Worm (Caenorhabditis elegans) whole organism, L1 larva: ENCODE measurements around the gene ugt-50.

Experiments used
- C04F5.9 ChIP-seq: sonication (generic microtip); optimal IDR thresholded peaks from 2 replicates; lab custom pipeline; 2016; ENCODE audit warnings: missing genetic modification characterization, missing compliant biosample characterization
- C16A3.4 ChIP-seq: fragments of 150-350 bp; optimal IDR thresholded peaks from 2 replicates; lab custom pipeline; 2014; ENCODE audit warnings: missing biosample characterization, missing genetic modification characterization
- F16B12.6 ChIP-seq: fragments of 150-350 bp; optimal IDR thresholded peaks from 2 replicates; lab custom pipeline; 2014; ENCODE audit warnings: missing biosample characterization, missing genetic modification characterization
- alr-1 ChIP-seq: fragments of 200-800 bp; sonication (Bioruptor generic); optimal IDR thresholded peaks from 2 replicates; lab custom pipeline; 2018; ENCODE audit warnings: borderline replicate concordance, mild to moderate bottlenecking, missing genetic modification characterization, missing compliant biosample characterization
- aly-2 ChIP-seq: fragments of 150-350 bp; optimal IDR thresholded peaks from 2 replicates; lab custom pipeline; 2014; ENCODE audit warnings: missing biosample characterization, missing genetic modification characterization
- ama-1 ChIP-seq: fragments of 150-350 bp; optimal IDR thresholded peaks from 2 replicates; lab custom pipeline; 2014
- blmp-1 ChIP-seq: fragments of 150-350 bp; optimal IDR thresholded peaks from 2 replicates; lab custom pipeline; 2014; ENCODE audit warnings: missing biosample characterization, missing genetic modification characterization
- ceh-8 ChIP-seq: fragments of 200-800 bp; sonication (Bioruptor generic); optimal IDR thresholded peaks from 2 replicates; lab custom pipeline; 2018; ENCODE audit warnings: mild to moderate bottlenecking, missing genetic modification characterization, moderate library complexity, missing compliant biosample characterization
- ceh-82 ChIP-seq, 3 experiments: fragments of 150-350 bp in 1 of 3; sonication (generic microtip) in 2 of 3; optimal IDR thresholded peaks; 2 replicates each; lab custom pipeline; 2014 to 2017; ENCODE audit warnings: missing biosample characterization in 3 of 3, missing genetic modification characterization in 3 of 3
- ces-1 ChIP-seq: fragments of 150-350 bp; optimal IDR thresholded peaks from 2 replicates; lab custom pipeline; 2014; ENCODE audit warnings: missing biosample characterization, missing genetic modification reagents, missing genetic modification characterization
- dsc-1 ChIP-seq: sonication (generic microtip); optimal IDR thresholded peaks from 2 replicates; lab custom pipeline; 2016; ENCODE audit warnings: mild to moderate bottlenecking, missing genetic modification characterization, missing compliant biosample characterization
- efl-3 ChIP-seq: fragments of 200-800 bp; sonication (Bioruptor generic); optimal IDR thresholded peaks from 2 replicates; lab custom pipeline; 2018; ENCODE audit warnings: mild to moderate bottlenecking, missing genetic modification characterization, missing compliant biosample characterization
- egl-27 ChIP-seq, 2 experiments: fragments of 150-350 bp in 1 of 2; sonication (generic microtip); optimal IDR thresholded peaks; 3 replicates each; lab custom pipeline; 2017 to 2018; ENCODE audit warnings: missing biosample characterization in 2 of 2, missing genetic modification characterization in 2 of 2, missing genetic modification reagents in 2 of 2
- elt-2 ChIP-seq: sonication (generic microtip); optimal IDR thresholded peaks from 2 replicates; lab custom pipeline; 2016; ENCODE audit warnings: missing genetic modification characterization, mild to moderate bottlenecking, inconsistent platforms, missing compliant biosample characterization, missing genetic modification reagents
- elt-3 ChIP-seq, 6 experiments: fragments of 150-350 bp in 1 of 6; sonication (generic microtip); optimal IDR thresholded peaks; 2 replicates each; lab custom pipeline; 2017 to 2018; ENCODE audit warnings: missing biosample characterization in 6 of 6, missing genetic modification characterization in 6 of 6, inconsistent platforms in 1 of 6
- fkh-10 ChIP-seq: sonication (generic microtip); optimal IDR thresholded peaks from 2 replicates; lab custom pipeline; 2017; ENCODE audit warnings: missing biosample characterization, missing genetic modification reagents, missing genetic modification characterization
- fkh-8 ChIP-seq: sonication (generic microtip); optimal IDR thresholded peaks from 2 replicates; lab custom pipeline; 2016; ENCODE audit warnings: mild to moderate bottlenecking, missing genetic modification characterization, missing compliant biosample characterization
- grh-1 ChIP-seq: fragments of 200-800 bp; sonication (Bioruptor generic); IDR thresholded peaks from 2 replicates; pipeline ENCODE4 v1.3.6; 2022; ENCODE audit warnings: missing genetic modification reagents, missing genetic modification characterization, missing compliant biosample characterization
- hlh-17 ChIP-seq: fragments of 200-800 bp; sonication (Bioruptor generic); optimal IDR thresholded peaks from 2 replicates; lab custom pipeline; 2018; ENCODE audit warnings: missing genetic modification characterization, mild to moderate bottlenecking, missing compliant biosample characterization, moderate library complexity, borderline replicate concordance
- irx-1 ChIP-seq: sonication (generic microtip); optimal IDR thresholded peaks from 2 replicates; lab custom pipeline; 2016; ENCODE audit warnings: missing genetic modification characterization, missing compliant biosample characterization
- isw-1 ChIP-seq: fragments of 200-800 bp; sonication (Bioruptor generic); IDR thresholded peaks from 2 replicates; pipeline ENCODE4 v1.3.6; 2022; ENCODE audit warnings: missing genetic modification characterization, missing compliant biosample characterization
- lin-14 ChIP-seq: fragments of 200-800 bp; sonication (Bioruptor generic); optimal IDR thresholded peaks from 2 replicates; lab custom pipeline; 2018; ENCODE audit warnings: mild to moderate bottlenecking, missing genetic modification characterization, moderate library complexity, missing compliant biosample characterization
- lin-15B ChIP-seq: fragments of 150-350 bp; sonication (generic microtip); optimal IDR thresholded peaks from 3 replicates; lab custom pipeline; 2014; ENCODE audit warnings: missing biosample characterization, missing genetic modification characterization
- lin-35 ChIP-seq, 2 experiments: fragments of 150-350 bp; optimal IDR thresholded peaks; 2 replicates each; lab custom pipeline; 2014; ENCODE audit warnings: missing biosample characterization in 2 of 2, missing genetic modification characterization in 2 of 2, missing genetic modification reagents in 2 of 2
- lin-39 ChIP-seq: fragments of 150-350 bp; optimal IDR thresholded peaks from 2 replicates; lab custom pipeline; 2014; ENCODE audit warnings: missing biosample characterization, missing genetic modification reagents, missing genetic modification characterization
- mab-9 ChIP-seq: fragments of 200-800 bp; sonication (Bioruptor generic); IDR thresholded peaks from 2 replicates; pipeline ENCODE4 v1.3.6; 2022; ENCODE audit warnings: missing genetic modification reagents, missing genetic modification characterization, missing compliant biosample characterization
- mdl-1 ChIP-seq, 2 experiments: fragments of 150-350 bp; optimal IDR thresholded peaks; 2 replicates each; lab custom pipeline; 2014 to 2017; ENCODE audit warnings: missing biosample characterization in 2 of 2, missing genetic modification characterization in 2 of 2, inconsistent platforms in 1 of 2
- mef-2 ChIP-seq: fragments of 150-350 bp; optimal IDR thresholded peaks from 2 replicates; lab custom pipeline; 2014; ENCODE audit warnings: missing biosample characterization, missing genetic modification characterization
- mep-1 ChIP-seq: fragments of 150-350 bp; optimal IDR thresholded peaks from 2 replicates; lab custom pipeline; 2014; ENCODE audit warnings: missing biosample characterization, missing genetic modification characterization
- nhr-20 ChIP-seq: sonication (generic microtip); optimal IDR thresholded peaks from 2 replicates; lab custom pipeline; 2016; ENCODE audit warnings: mild to moderate bottlenecking, missing genetic modification characterization, missing compliant biosample characterization
- nhr-47 ChIP-seq: sonication (generic microtip); optimal IDR thresholded peaks from 2 replicates; lab custom pipeline; 2016; ENCODE audit warnings: mild to moderate bottlenecking, missing genetic modification characterization, moderate library complexity, missing compliant biosample characterization
- nhr-71 ChIP-seq: sonication (generic microtip); optimal IDR thresholded peaks from 2 replicates; lab custom pipeline; 2016; ENCODE audit warnings: mild to moderate bottlenecking, missing genetic modification characterization, moderate library complexity, missing compliant biosample characterization
- nhr-77 ChIP-seq: fragments of 150-350 bp; optimal IDR thresholded peaks from 2 replicates; lab custom pipeline; 2014; ENCODE audit warnings: missing biosample characterization, missing genetic modification characterization
- nhr-84 ChIP-seq: sonication (generic microtip); optimal IDR thresholded peaks from 2 replicates; lab custom pipeline; 2017; ENCODE audit warnings: missing biosample characterization, missing genetic modification characterization
- nhr-85 ChIP-seq: sonication (generic microtip); peaks from one replicate; lab custom pipeline; 2016; ENCODE audit warnings: missing genetic modification characterization, inconsistent platforms, missing compliant biosample characterization
- nhr-90 ChIP-seq: sonication (generic microtip); optimal IDR thresholded peaks from 2 replicates; lab custom pipeline; 2016; ENCODE audit warnings: mild to moderate bottlenecking, missing genetic modification characterization, missing compliant biosample characterization; ENCODE audit not compliant: poor library complexity
- snpc-4 ChIP-seq: fragments of 150-350 bp; optimal IDR thresholded peaks from 2 replicates; lab custom pipeline; 2014; ENCODE audit warnings: missing biosample characterization, missing genetic modification characterization
- snu-23 ChIP-seq: sonication (generic microtip); optimal IDR thresholded peaks from 2 replicates; lab custom pipeline; 2016; ENCODE audit warnings: missing genetic modification characterization, missing compliant biosample characterization
- swsn-7 ChIP-seq: sonication (generic microtip); optimal IDR thresholded peaks from 2 replicates; lab custom pipeline; 2016; ENCODE audit warnings: missing genetic modification characterization, missing compliant biosample characterization
- tbx-2 ChIP-seq: sonication (generic microtip); optimal IDR thresholded peaks from 2 replicates; lab custom pipeline; 2016; ENCODE audit warnings: missing genetic modification characterization, missing compliant biosample characterization
- unc-130 ChIP-seq: fragments of 150-350 bp; optimal IDR thresholded peaks from 2 replicates; lab custom pipeline; 2017; ENCODE audit warnings: missing biosample characterization, missing genetic modification characterization, inconsistent platforms
- xbp-1 ChIP-seq: sonication (generic microtip); optimal IDR thresholded peaks from 2 replicates; lab custom pipeline; 2016; ENCODE audit warnings: missing genetic modification characterization, missing compliant biosample characterization
- zip-4 ChIP-seq: fragments of 200-800 bp; sonication (Bioruptor generic); optimal IDR thresholded peaks from 2 replicates; lab custom pipeline; 2018; ENCODE audit warnings: mild to moderate bottlenecking, missing genetic modification characterization, moderate library complexity, missing compliant biosample characterization
- ztf-4 ChIP-seq: fragments of 150-350 bp; optimal IDR thresholded peaks from 2 replicates; lab custom pipeline; 2014; ENCODE audit warnings: missing biosample characterization, missing genetic modification characterization

Gene ugt-50

ce11 chrX:12663114-12663513, 28.3 kb upstream of the ugt-50 start:
- TF ChIP-seq nhr-90 (peak; percentile 10), C16A3.4 (tag; lab: Kevin White, UChicago) (peak; percentile 25), unc-130 (no peak)

DNA sequence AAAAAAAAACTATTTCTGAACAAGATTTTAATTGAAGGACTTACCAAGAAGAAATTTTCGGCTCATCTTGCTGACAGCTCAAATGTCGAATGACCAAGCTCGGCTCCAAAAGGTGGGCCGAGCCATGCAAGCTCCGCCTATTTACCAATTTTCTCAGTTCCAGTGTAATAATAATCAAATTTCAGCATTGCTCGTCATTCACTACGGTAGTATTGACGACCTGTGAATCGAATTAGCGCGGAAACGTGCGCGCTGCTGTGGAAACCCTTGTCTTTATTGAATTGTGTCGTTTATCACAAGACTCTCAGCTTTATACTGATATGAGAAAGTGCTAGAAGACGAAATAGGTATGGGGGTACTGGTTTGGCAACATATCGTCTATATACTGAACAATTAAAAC, 27.8 kb upstream of the ugt-50 start, which contains the start of gene nlp-76:
TSS of gene nlp-76 (minus strand) at position 367 of the 400 bp plus-strand sequence.
- peak; percentile 28 for TF ChIP-seq ztf-4 (tag; lab: Kevin White, UChicago)
- TF ChIP-seq lin-14 (GFP tag; lab: Kevin White, UChicago) = peak; percentile 1
- peak; percentile 7 for TF ChIP-seq nhr-90
- peak in 1 of 6 experiments; percentile 1 for TF ChIP-seq elt-3 (tag; optimal IDR thresholded peaks at IDR 0.05; lab: Kevin White, UChicago)
- TF ChIP-seq blmp-1 (tag; lab: Kevin White, UChicago) = no peak
- TF ChIP-seq nhr-84 = no peak
- TF ChIP-seq mdl-1 (tag; optimal IDR thresholded peaks at IDR 0.05; lab: Kevin White, UChicago) = peak in 1 of 2 experiments; percentile 38
- TF ChIP-seq nhr-47 = peak; percentile 62
- TF ChIP-seq elt-2 (tag; lab: Kevin White, UChicago) = no peak
- peak; percentile 49 for TF ChIP-seq fkh-8 (tag; lab: Kevin White, UChicago)
- TF ChIP-seq ama-1 (lab: Kevin White, UChicago) = peak; percentile 81
- no peak for TF ChIP-seq C04F5.9 (tag; lab: Kevin White, UChicago)
- TF ChIP-seq nhr-71 (tag; lab: Kevin White, UChicago) = peak; percentile 53
- TF ChIP-seq nhr-20 = peak; percentile 14
- peak in 1 of 2 experiments; percentile 71 for TF ChIP-seq lin-35 (GFP tag; optimal IDR thresholded peaks at IDR 0.05; lab: Kevin White, UChicago)
- TF ChIP-seq, all 84 proteins: peak for 11

ce11 chrX:12664443-12664842, 26.9 kb upstream of the ugt-50 start:
- TF ChIP-seq ces-1 (no peak), tbx-2 (no peak), hlh-17 (GFP tag; lab: Kevin White, UChicago) (no peak)

DNA sequence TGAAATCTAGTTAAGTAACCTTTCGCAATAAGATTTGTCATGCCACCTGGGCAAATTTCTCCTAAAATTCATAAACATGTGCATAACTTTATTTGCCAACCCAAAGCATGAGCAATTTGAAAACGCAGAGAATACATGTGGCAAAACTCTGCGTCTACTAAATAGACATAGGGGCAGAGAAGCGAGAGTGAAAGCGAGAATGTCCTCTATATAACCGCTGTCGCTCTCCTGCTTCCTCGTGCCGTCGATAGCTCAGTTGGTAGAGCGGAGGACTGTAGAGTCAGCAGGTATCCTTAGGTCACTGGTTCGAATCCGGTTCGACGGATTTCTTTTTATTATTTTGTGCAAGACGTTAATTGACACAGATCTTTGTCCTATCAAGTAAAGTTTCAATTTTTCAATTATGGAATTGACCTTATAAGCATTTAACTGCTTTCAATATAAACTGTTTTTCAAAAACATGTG, 26.4 kb upstream of the ugt-50 start:
- TF ChIP-seq isw-1 (GFP tag; lab: Robert Waterston, UW) (peak; percentile 33; the same call in 1 of the 2 replicates), nhr-84 (no peak), tbx-2 (peak; percentile 67), nhr-47 (peak; percentile 88), lin-15B (tag; lab: Kevin White, UChicago) (no peak), ceh-8 (peak; percentile 31), nhr-71 (tag; lab: Kevin White, UChicago) (peak; percentile 83), nhr-85 (peak; percentile 69), mab-9 (GFP tag; lab: Robert Waterston, UW) (peak; percentile 39; the same call in 1 of the 2 replicates), mef-2 (tag; lab: Kevin White, UChicago) (peak; percentile 27), dsc-1 (tag; lab: Kevin White, UChicago) (peak; percentile 76), blmp-1 (tag; lab: Kevin White, UChicago) (peak; percentile 44), lin-14 (GFP tag; lab: Kevin White, UChicago) (peak; percentile 68), fkh-8 (tag; lab: Kevin White, UChicago) (peak; percentile 65), nhr-20 (peak; percentile 75), mdl-1 (tag; optimal IDR thresholded peaks at IDR 0.05; lab: Kevin White, UChicago) (peak in 1 of 2 experiments; percentile 82), alr-1 (no peak), zip-4 (peak; percentile 36), aly-2 (tag; lab: Kevin White, UChicago) (peak; percentile 68), C16A3.4 (tag; lab: Kevin White, UChicago) (peak; percentile 51), nhr-77 (tag; lab: Kevin White, UChicago) (peak; percentile 65), lin-35 (GFP tag; optimal IDR thresholded peaks at IDR 0.05; lab: Kevin White, UChicago) (peak; percentile 26 to 56), swsn-7 (tag; lab: Kevin White, UChicago) (peak; percentile 79), fkh-10 (GFP tag; lab: Kevin White, UChicago) (peak; percentile 53), snu-23 (peak; percentile 88), irx-1 (tag; lab: Kevin White, UChicago) (peak; percentile 50), efl-3 (GFP tag; lab: Kevin White, UChicago) (no peak), grh-1 (GFP tag; lab: Robert Waterston, UW) (peak; percentile 48; the same call in 1 of the 2 replicates), mep-1 (peak; percentile 63), egl-27 (tag; optimal IDR thresholded peaks at IDR 0.05; lab: Kevin White, UChicago) (peak in 1 of 2 experiments; percentile 49), xbp-1 (peak; percentile 66), elt-2 (tag; lab: Kevin White, UChicago) (no peak), ceh-82 (tag; optimal IDR thresholded peaks at IDR 0.05; lab: Kevin White, UChicago) (peak; percentile 61 to 77 (median 69)), F16B12.6 (tag; lab: Kevin White, UChicago) (no peak), lin-39 (no peak), snpc-4 (tag; lab: Kevin White, UChicago) (peak; percentile 7)
